Fruit fly (Drosophila melanogaster) whole organism, embryonic: ENCODE results near the gene Rsph1.

Source experiments
- Atf3 ChIP-seq: fragments of 200-800 bp; sonication (Bioruptor generic); optimal IDR thresholded peaks from 3 replicates; lab custom pipeline; 2016; ENCODE audit warnings: missing biosample characterization, missing genetic modification characterization
- Bdp1 ChIP-seq: fragments of 200-800 bp; sonication (Bioruptor generic); optimal IDR thresholded peaks from 3 replicates; lab custom pipeline; 2016; ENCODE audit warnings: missing biosample characterization, missing genetic modification characterization
- CG11093 ChIP-seq: fragments of 200-800 bp; sonication (Bioruptor generic); IDR thresholded peaks from 3 replicates; pipeline ENCODE4 v1.3.6; 2022; ENCODE audit warnings: missing biosample characterization, missing genetic modification characterization
- CG11398 ChIP-seq: fragments of 200-800 bp; sonication (Bioruptor generic); optimal IDR thresholded peaks from 2 replicates; lab custom pipeline; 2016; ENCODE audit warnings: missing biosample characterization, missing genetic modification characterization
- CG12219 ChIP-seq: fragments of 200-800 bp; sonication (Bioruptor generic); optimal IDR thresholded peaks from 3 replicates; lab custom pipeline; 2018; ENCODE audit warnings: missing biosample characterization, mild to moderate bottlenecking, missing genetic modification characterization
- CG12299 ChIP-seq: fragments of 200-800 bp; sonication (Bioruptor generic); optimal IDR thresholded peaks from 2 replicates; lab custom pipeline; 2018; ENCODE audit warnings: missing biosample characterization, mild to moderate bottlenecking, missing genetic modification characterization
- CG12391 ChIP-seq: fragments of 200-800 bp; sonication (Bioruptor generic); optimal IDR thresholded peaks from 3 replicates; lab custom pipeline; 2018; ENCODE audit warnings: missing biosample characterization, mild to moderate bottlenecking, missing genetic modification characterization, moderate library complexity
- CG12744 ChIP-seq: fragments of 200-800 bp; sonication (Bioruptor generic); optimal IDR thresholded peaks from 2 replicates; lab custom pipeline; 2016; ENCODE audit warnings: missing biosample characterization, missing genetic modification characterization
- CG14441 ChIP-seq: fragments of 200-800 bp; sonication (Bioruptor generic); IDR thresholded peaks from 2 replicates; pipeline ENCODE4 v1.3.6; 2022; ENCODE audit warnings: missing biosample characterization, missing genetic modification characterization
- CG15011 ChIP-seq: fragments of 200-800 bp; sonication (Bioruptor generic); optimal IDR thresholded peaks from 3 replicates; lab custom pipeline; 2018; ENCODE audit warnings: missing biosample characterization, mild to moderate bottlenecking, missing genetic modification characterization
- CG17568 ChIP-seq: fragments of 200-800 bp; sonication (Bioruptor generic); optimal IDR thresholded peaks from 2 replicates; lab custom pipeline; 2018; ENCODE audit warnings: missing biosample characterization, mild to moderate bottlenecking, missing genetic modification characterization, moderate library complexity
- CG18764 ChIP-seq: fragments of 200-800 bp; sonication (Bioruptor generic); optimal IDR thresholded peaks from 3 replicates; lab custom pipeline; 2016; ENCODE audit warnings: missing biosample characterization, missing genetic modification characterization
- CG2120 ChIP-seq: fragments of 200-800 bp; sonication (Bioruptor generic); optimal IDR thresholded peaks from 3 replicates; lab custom pipeline; 2016; ENCODE audit warnings: missing biosample characterization, missing genetic modification characterization
- CG6683 ChIP-seq: fragments of 200-800 bp; sonication (Bioruptor generic); optimal IDR thresholded peaks from 2 replicates; lab custom pipeline; 2017; ENCODE audit warnings: missing biosample characterization, mild to moderate bottlenecking, missing genetic modification characterization, missing genetic modification reagents
- CG7786 ChIP-seq: fragments of 200-800 bp; sonication (Bioruptor generic); optimal IDR thresholded peaks from 2 replicates; lab custom pipeline; 2016; ENCODE audit warnings: missing biosample characterization, missing genetic modification characterization
- CG7839 ChIP-seq: fragments of 200-800 bp; sonication (Bioruptor generic); optimal IDR thresholded peaks from 3 replicates; lab custom pipeline; 2018; ENCODE audit warnings: missing biosample characterization, mild to moderate bottlenecking, missing genetic modification characterization, moderate library complexity
- CG9215 ChIP-seq: fragments of 200-800 bp; sonication (Bioruptor generic); IDR thresholded peaks from 2 replicates; pipeline ENCODE4 v1.3.6; 2022; ENCODE audit warnings: missing biosample characterization, missing genetic modification characterization
- CG9932 ChIP-seq: fragments of 200-800 bp; sonication (Bioruptor generic); IDR thresholded peaks from 2 replicates; pipeline ENCODE4 v1.3.6; 2022; ENCODE audit warnings: missing biosample characterization, missing genetic modification characterization
- CkIIα-i1 ChIP-seq: fragments of 200-800 bp; sonication (Bioruptor generic); IDR thresholded peaks from 2 replicates; pipeline ENCODE4 v1.3.6; 2022; ENCODE audit warnings: missing biosample characterization, missing genetic modification characterization
- D ChIP-seq, 2 experiments: fragments of 200-800 bp in 1 of 2; fragments of >200 bp in 1 of 2; sonication (Bioruptor generic) in 1 of 2; optimal IDR thresholded peaks; 2 replicates in 1 of 2; 3 replicates in 1 of 2; lab custom pipeline; 2017; ENCODE audit warnings: mild to moderate bottlenecking in 1 of 2, missing biosample characterization in 1 of 2, missing genetic modification characterization in 1 of 2, missing genetic modification reagents in 1 of 2
- E2f1 ChIP-seq: fragments of 200-800 bp; sonication (Bioruptor generic); IDR thresholded peaks from 2 replicates; pipeline ENCODE4 v1.3.6; 2022; ENCODE audit warnings: missing biosample characterization, missing genetic modification characterization
- Gsc ChIP-seq: fragments of 200-800 bp; sonication (Bioruptor generic); IDR thresholded peaks from 2 replicates; pipeline ENCODE4 v1.3.6; 2022; ENCODE audit warnings: missing biosample characterization, missing genetic modification characterization
- HmgD ChIP-seq: fragments of 200-800 bp; sonication (Bioruptor generic); optimal IDR thresholded peaks from 3 replicates; lab custom pipeline; 2016; ENCODE audit warnings: missing biosample characterization, missing genetic modification characterization
- Hr51 ChIP-seq, 2 experiments: fragments of 200-800 bp; sonication (Bioruptor generic); optimal IDR thresholded peaks; 2 replicates in 1 of 2; 3 replicates in 1 of 2; lab custom pipeline; 2016 to 2018; ENCODE audit warnings: missing biosample characterization in 2 of 2, missing genetic modification characterization in 2 of 2, mild to moderate bottlenecking in 1 of 2, moderate library complexity in 1 of 2
- Max ChIP-seq: fragments of 200-800 bp; sonication (Bioruptor generic); optimal IDR thresholded peaks from 2 replicates; lab custom pipeline; 2016; ENCODE audit warnings: missing biosample characterization, mild to moderate bottlenecking, missing genetic modification characterization
- NfI ChIP-seq: fragments of 200-800 bp; sonication (Bioruptor generic); optimal IDR thresholded peaks from 3 replicates; lab custom pipeline; 2018; ENCODE audit warnings: missing biosample characterization, mild to moderate bottlenecking, missing genetic modification characterization, moderate library complexity
- Oaz ChIP-seq: fragments of 200-800 bp; sonication (Bioruptor generic); IDR thresholded peaks from 2 replicates; pipeline ENCODE4 v1.3.6; 2022; ENCODE audit warnings: missing biosample characterization, missing genetic modification characterization
- Xrp1 ChIP-seq: fragments of 200-800 bp; sonication (Bioruptor generic); IDR thresholded peaks from 2 replicates; pipeline ENCODE4 v1.3.6; 2022; ENCODE audit warnings: missing biosample characterization, missing genetic modification characterization
- chn ChIP-seq: fragments of 200-800 bp; sonication (Bioruptor generic); optimal IDR thresholded peaks from 2 replicates; lab custom pipeline; 2016; ENCODE audit warnings: missing biosample characterization, missing genetic modification characterization
- cwo ChIP-seq: fragments of 200-800 bp; sonication (Bioruptor generic); optimal IDR thresholded peaks from 3 replicates; lab custom pipeline; 2017; ENCODE audit warnings: missing biosample characterization, missing genetic modification characterization, mild to moderate bottlenecking, moderate library complexity, missing genetic modification reagents
- danr ChIP-seq: fragments of 200-800 bp; sonication (Bioruptor generic); IDR thresholded peaks from 2 replicates; pipeline ENCODE4 v1.3.6; 2022; ENCODE audit warnings: missing biosample characterization, missing genetic modification characterization
- eve ChIP-seq, 2 experiments: fragments of >200 bp; optimal IDR thresholded peaks; 2 replicates each; lab custom pipeline; 2017; ENCODE audit warnings: missing biosample characterization in 2 of 2, missing genetic modification characterization in 2 of 2
- ewg ChIP-seq: fragments of 200-800 bp; sonication (Bioruptor generic); optimal IDR thresholded peaks from 3 replicates; lab custom pipeline; 2017; ENCODE audit warnings: mild to moderate bottlenecking, missing biosample characterization, missing genetic modification reagents, missing genetic modification characterization
- exex ChIP-seq: fragments of 200-800 bp; sonication (Bioruptor generic); optimal IDR thresholded peaks from 4 replicates; lab custom pipeline; 2018; ENCODE audit warnings: missing biosample characterization, mild to moderate bottlenecking, missing genetic modification characterization, moderate library complexity
- fd3F ChIP-seq: fragments of 200-800 bp; sonication (Bioruptor generic); optimal IDR thresholded peaks from 2 replicates; lab custom pipeline; 2018; ENCODE audit warnings: missing biosample characterization, mild to moderate bottlenecking, missing genetic modification characterization, moderate library complexity
- gcm ChIP-seq: fragments of 200-800 bp; sonication (Bioruptor generic); optimal IDR thresholded peaks from 2 replicates; lab custom pipeline; 2019; ENCODE audit warnings: missing biosample characterization, mild to moderate bottlenecking, missing genetic modification characterization, moderate library complexity
- grn ChIP-seq: fragments of 200-800 bp; sonication (Bioruptor generic); optimal IDR thresholded peaks from 3 replicates; lab custom pipeline; 2017; ENCODE audit warnings: missing biosample characterization, missing genetic modification characterization
- jing ChIP-seq: fragments of 200-800 bp; sonication (Bioruptor generic); optimal IDR thresholded peaks from 2 replicates; lab custom pipeline; 2018; ENCODE audit warnings: missing biosample characterization, mild to moderate bottlenecking, missing genetic modification characterization
- kah ChIP-seq: fragments of 200-800 bp; sonication (Bioruptor generic); optimal IDR thresholded peaks from 2 replicates; lab custom pipeline; 2018; ENCODE audit warnings: missing biosample characterization, mild to moderate bottlenecking, missing genetic modification characterization
- nerfin-2 ChIP-seq: fragments of 200-800 bp; sonication (Bioruptor generic); IDR thresholded peaks from 2 replicates; pipeline ENCODE4 v1.3.6; 2022; ENCODE audit warnings: missing biosample characterization, missing genetic modification characterization; ENCODE audit not compliant: partially characterized antibody
- otp ChIP-seq: fragments of 200-800 bp; sonication (Bioruptor generic); IDR thresholded peaks from 3 replicates; pipeline ENCODE4, ENCODE4 v1.3.6; 2022; ENCODE audit warnings: missing biosample characterization, missing genetic modification characterization
- pho ChIP-seq: fragments of 200-800 bp; sonication (Bioruptor generic); optimal IDR thresholded peaks from 2 replicates; lab custom pipeline; 2016; ENCODE audit warnings: missing biosample characterization, missing genetic modification characterization
- pum ChIP-seq: fragments of 200-800 bp; sonication (Bioruptor generic); optimal IDR thresholded peaks from 2 replicates; lab custom pipeline; 2016; ENCODE audit warnings: missing biosample characterization, missing genetic modification characterization
- slbo ChIP-seq: fragments of 200-800 bp; sonication (Bioruptor generic); IDR thresholded peaks from 2 replicates; pipeline ENCODE4 v1.3.6; 2022; ENCODE audit warnings: missing biosample characterization, missing genetic modification characterization
- stc ChIP-seq: fragments of 200-800 bp; sonication (Bioruptor generic); IDR thresholded peaks from 2 replicates; pipeline ENCODE4 v1.3.6; 2022; ENCODE audit warnings: missing biosample characterization, missing genetic modification characterization
- tin ChIP-seq: fragments of 200-800 bp; sonication (Bioruptor generic); optimal IDR thresholded peaks from 3 replicates; lab custom pipeline; 2016; ENCODE audit warnings: missing biosample characterization, missing genetic modification characterization
- tio ChIP-seq: fragments of 200-800 bp; sonication (Bioruptor generic); optimal IDR thresholded peaks from 2 replicates; lab custom pipeline; 2017; ENCODE audit warnings: missing biosample characterization, missing genetic modification characterization, inconsistent platforms
- tna ChIP-seq: fragments of 200-800 bp; sonication (Bioruptor generic); IDR thresholded peaks from 2 replicates; pipeline ENCODE4 v1.3.6; 2022; ENCODE audit warnings: missing biosample characterization, missing genetic modification characterization; ENCODE audit not compliant: partially characterized antibody
- vfl ChIP-seq: fragments of 200-800 bp; sonication (Bioruptor generic); optimal IDR thresholded peaks from 2 replicates; lab custom pipeline; 2016; ENCODE audit warnings: missing biosample characterization, missing genetic modification characterization

The Rsph1 gene

dm6 chr2L:13164994-13165801 lies 18.1 kb upstream of the Rsph1 start, which contains the start of gene Sirt1 (continued):
- TF ChIP-seq stc (GFP tag; lab: Robert Waterston, UW) (peak; percentile 50; the same call in 1 of the 2 replicates), CG14441 (GFP tag; lab: Robert Waterston, UW) (peak; percentile 75), tin (GFP tag; lab: Kevin White, UChicago) (peak; percentile 84), E2f1 (GFP tag; lab: Robert Waterston, UW) (peak; percentile 79), gcm (GFP tag; lab: Kevin White, UChicago) (peak; percentile 67), CkIIα-i1 (GFP tag; lab: Robert Waterston, UW) (no peak), fd3F (peak; percentile 87), cwo (peak; percentile 72), Gsc (no peak; the same call in 1 of the 2 replicates), CG15011 (peak; percentile 84), ewg (GFP tag; lab: Kevin White, UChicago) (peak; percentile 55), CG12391 (tag; lab: Kevin White, UChicago) (peak; percentile 92), CG9932 (GFP tag; lab: Robert Waterston, UW) (peak; percentile 83), CG11398 (GFP tag; lab: Kevin White, UChicago) (no peak), kah (peak; percentile 49), CG9215 (peak; percentile 88), chn (GFP tag; lab: Kevin White, UChicago) (peak; percentile 35), Atf3 (GFP tag; lab: Kevin White, UChicago) (peak; percentile 25), pum (GFP tag; lab: Kevin White, UChicago) (peak; percentile 66), vfl (GFP tag; lab: Kevin White, UChicago) (peak; percentile 10), CG12744 (GFP tag; lab: Kevin White, UChicago) (no peak), CG2120 (GFP tag; lab: Kevin White, UChicago) (peak; percentile 85), CG7786 (GFP tag; lab: Kevin White, UChicago) (peak; percentile 16), tio (GFP tag; lab: Kevin White, UChicago) (peak; percentile 94), Xrp1 (peak; percentile 80), exex (tag; lab: Kevin White, UChicago) (no peak), Bdp1 (GFP tag; lab: Kevin White, UChicago) (peak; percentile 19), HmgD (no peak), CG18764 (GFP tag; lab: Kevin White, UChicago) (peak; percentile 77), CG12219 (GFP tag; lab: Kevin White, UChicago) (peak; percentile 16), CG11093 (GFP tag; lab: Robert Waterston, UW) (peak; percentile 86), grn (no peak), danr (GFP tag; lab: Robert Waterston, UW) (no peak; the same call in 1 of the 2 replicates), slbo (GFP tag; lab: Robert Waterston, UW) (peak; percentile 89), Oaz (peak; percentile 59), tna (GFP tag; lab: Robert Waterston, UW) (no peak), NfI (GFP tag; lab: Kevin White, UChicago) (peak; percentile 81), Hr51 (GFP tag; optimal IDR thresholded peaks at IDR 0.05; lab: Kevin White, UChicago) (peak; percentile 7 to 89), CG12299 (tag; lab: Kevin White, UChicago) (peak; percentile 61), CG6683 (peak; percentile 24), CG17568 (GFP tag; lab: Kevin White, UChicago) (peak; percentile 35), nerfin-2 (GFP tag; lab: Robert Waterston, UW) (no peak), CG7839 (tag; lab: Kevin White, UChicago) (peak; percentile 95), pho (GFP tag; lab: Kevin White, UChicago) (peak; percentile 52), eve (GFP tag; optimal IDR thresholded peaks at IDR 0.05; lab: Kevin White, UChicago) (no peak), D (optimal IDR thresholded peaks at IDR 0.05; lab: Kevin White, UChicago) (no peak), D (GFP tag; optimal IDR thresholded peaks at IDR 0.05; lab: Kevin White, UChicago) (peak; percentile 79), otp (GFP tag; lab: Robert Waterston, UW) (no peak), jing (GFP tag; lab: Kevin White, UChicago) (peak; percentile 48), Max (GFP tag; lab: Kevin White, UChicago) (peak; percentile 49)
